Fruit fly (Drosophila melanogaster) whole organism, prepupa: Measurements from ENCODE around the gene CG46383.

Experiments used
- CG10631 ChIP-seq: fragments of 200-800 bp; sonication (Bioruptor generic); optimal IDR thresholded peaks from 2 replicates; lab custom pipeline; 2016; ENCODE audit warnings: missing biosample characterization, missing genetic modification characterization
- CG10669 ChIP-seq: fragments of 200-800 bp; sonication (Bioruptor generic); optimal IDR thresholded peaks from 3 replicates; lab custom pipeline; 2018; ENCODE audit warnings: missing biosample characterization, mild to moderate bottlenecking, missing genetic modification characterization, moderate library complexity
- CG11294 ChIP-seq: fragments of 200-800 bp; sonication (Bioruptor generic); IDR thresholded peaks from 2 replicates; pipeline ENCODE4 v1.3.6; 2022; ENCODE audit warnings: missing biosample characterization, missing genetic modification characterization
- CG11902 ChIP-seq: fragments of 200-800 bp; sonication (Bioruptor generic); optimal IDR thresholded peaks from 3 replicates; lab custom pipeline; 2016; ENCODE audit warnings: missing biosample characterization, missing genetic modification characterization
- CG16779 ChIP-seq: fragments of 200-800 bp; sonication (Bioruptor generic); optimal IDR thresholded peaks from 3 replicates; lab custom pipeline; 2017; ENCODE audit warnings: missing biosample characterization, mild to moderate bottlenecking, missing genetic modification characterization
- CG3032 ChIP-seq: fragments of 200-800 bp; optimal IDR thresholded peaks from 2 replicates; lab custom pipeline; 2019; ENCODE audit warnings: missing biosample characterization, mild to moderate bottlenecking, missing genetic modification characterization, moderate library complexity
- CG31627 ChIP-seq: fragments of 200-800 bp; sonication (Bioruptor generic); optimal IDR thresholded peaks from 3 replicates; lab custom pipeline; 2016; ENCODE audit warnings: missing biosample characterization, missing genetic modification characterization
- CG32006 ChIP-seq: fragments of 200-800 bp; sonication (Bioruptor generic); optimal IDR thresholded peaks from 3 replicates; lab custom pipeline; 2017; ENCODE audit warnings: missing biosample characterization, mild to moderate bottlenecking, missing genetic modification characterization
- CG34406 ChIP-seq: fragments of 200-800 bp; sonication (Bioruptor generic); optimal IDR thresholded peaks from 3 replicates; lab custom pipeline; 2016; ENCODE audit warnings: missing biosample characterization, missing genetic modification characterization
- CG3919 ChIP-seq: fragments of 200-800 bp; sonication (Bioruptor generic); optimal IDR thresholded peaks from 3 replicates; lab custom pipeline; 2016; ENCODE audit warnings: missing biosample characterization, missing genetic modification characterization
- CG4318 ChIP-seq: fragments of 200-800 bp; sonication (Bioruptor generic); optimal IDR thresholded peaks from 3 replicates; lab custom pipeline; 2017; ENCODE audit warnings: missing biosample characterization, mild to moderate bottlenecking, missing genetic modification characterization
- CG6163 ChIP-seq: fragments of 200-800 bp; sonication (Bioruptor generic); IDR thresholded peaks from 3 replicates; pipeline ENCODE4 v1.3.6; 2022; ENCODE audit warnings: missing biosample characterization, missing genetic modification characterization
- CG6276 ChIP-seq: fragments of 200-800 bp; sonication (Bioruptor generic); optimal IDR thresholded peaks from 2 replicates; lab custom pipeline; 2017; ENCODE audit warnings: missing biosample characterization, mild to moderate bottlenecking, missing genetic modification characterization
- CG6808 ChIP-seq: fragments of 200-800 bp; sonication (Bioruptor generic); optimal IDR thresholded peaks from 3 replicates; lab custom pipeline; 2017; ENCODE audit warnings: missing biosample characterization, missing genetic modification characterization, mild to moderate bottlenecking, moderate library complexity, missing genetic modification reagents
- CG6854 ChIP-seq: fragments of 200-800 bp; sonication (Bioruptor generic); optimal IDR thresholded peaks from 2 replicates; lab custom pipeline; 2017; ENCODE audit warnings: missing biosample characterization, mild to moderate bottlenecking, missing genetic modification characterization
- CG7368 ChIP-seq: fragments of 200-800 bp; sonication (Bioruptor generic); optimal IDR thresholded peaks from 3 replicates; lab custom pipeline; 2016; ENCODE audit warnings: missing biosample characterization, missing genetic modification characterization
- CG9139 ChIP-seq: fragments of 200-800 bp; sonication (Bioruptor generic); optimal IDR thresholded peaks from 3 replicates; lab custom pipeline; 2017; ENCODE audit warnings: missing biosample characterization, mild to moderate bottlenecking, missing genetic modification characterization
- Eip75B ChIP-seq: fragments of 200-800 bp; sonication (Bioruptor generic); optimal IDR thresholded peaks from 3 replicates; lab custom pipeline; 2016; ENCODE audit warnings: missing biosample characterization, missing genetic modification characterization
- Ets21C ChIP-seq: fragments of 200-800 bp; sonication (Bioruptor generic); optimal IDR thresholded peaks from 3 replicates; lab custom pipeline; 2016; ENCODE audit warnings: missing biosample characterization, missing genetic modification characterization
- Ets96B ChIP-seq: fragments of 200-800 bp; optimal IDR thresholded peaks from 2 replicates; lab custom pipeline; 2019; ENCODE audit warnings: missing biosample characterization, mild to moderate bottlenecking, missing genetic modification characterization, moderate library complexity
- Gug ChIP-seq: fragments of 200-800 bp; sonication (Bioruptor generic); IDR thresholded peaks from 2 replicates; pipeline ENCODE4 v1.3.6; 2022; ENCODE audit warnings: missing biosample characterization, missing genetic modification characterization
- Hr39 ChIP-seq: fragments of 200-800 bp; sonication (Bioruptor generic); optimal IDR thresholded peaks from 2 replicates; lab custom pipeline; 2016; ENCODE audit warnings: missing biosample characterization, missing genetic modification characterization
- Hr4 ChIP-seq: fragments of 200-800 bp; sonication (Bioruptor generic); optimal IDR thresholded peaks from 3 replicates; lab custom pipeline; 2016; ENCODE audit warnings: missing biosample characterization, missing genetic modification characterization
- Lpt ChIP-seq: fragments of 200-800 bp; sonication (Bioruptor generic); optimal IDR thresholded peaks from 3 replicates; lab custom pipeline; 2016; ENCODE audit warnings: missing biosample characterization, missing genetic modification characterization
- Met ChIP-seq: fragments of 200-800 bp; sonication (Bioruptor generic); optimal IDR thresholded peaks from 3 replicates; lab custom pipeline; 2016; ENCODE audit warnings: missing biosample characterization, missing genetic modification characterization
- OdsH ChIP-seq: fragments of 200-800 bp; sonication (Bioruptor generic); optimal IDR thresholded peaks from 3 replicates; lab custom pipeline; 2016; ENCODE audit warnings: missing biosample characterization, missing genetic modification characterization
- Sox102F ChIP-seq: fragments of 200-800 bp; sonication (Bioruptor generic); optimal IDR thresholded peaks from 2 replicates; lab custom pipeline; 2016; ENCODE audit warnings: missing biosample characterization, mild to moderate bottlenecking, missing genetic modification characterization
- Sox14 ChIP-seq: fragments of 200-800 bp; sonication (Bioruptor generic); optimal IDR thresholded peaks from 3 replicates; lab custom pipeline; 2016; ENCODE audit warnings: missing biosample characterization, missing genetic modification characterization
- Sox15 ChIP-seq: fragments of 200-800 bp; sonication (Bioruptor generic); optimal IDR thresholded peaks from 3 replicates; lab custom pipeline; 2016; ENCODE audit warnings: missing biosample characterization, missing genetic modification characterization
- achi ChIP-seq: fragments of 200-800 bp; sonication (Bioruptor generic); optimal IDR thresholded peaks from 3 replicates; lab custom pipeline; 2016; ENCODE audit warnings: missing biosample characterization, missing genetic modification characterization
- dac ChIP-seq: fragments of 200-800 bp; sonication (Bioruptor generic); optimal IDR thresholded peaks from 2 replicates; lab custom pipeline; 2017; ENCODE audit warnings: missing biosample characterization, mild to moderate bottlenecking, missing genetic modification characterization
- dsx ChIP-seq: fragments of 200-800 bp; optimal IDR thresholded peaks from 3 replicates; lab custom pipeline; 2019; ENCODE audit warnings: missing biosample characterization, mild to moderate bottlenecking, missing genetic modification characterization, moderate library complexity; ENCODE audit not compliant: poor library complexity, severe bottlenecking
- eg ChIP-seq: fragments of 200-800 bp; sonication (Bioruptor generic); IDR thresholded peaks from 3 replicates; pipeline ENCODE4 v1.3.6; 2022; ENCODE audit warnings: missing biosample characterization, missing genetic modification characterization
- esn ChIP-seq: fragments of 200-800 bp; sonication (Bioruptor generic); optimal IDR thresholded peaks from 2 replicates; lab custom pipeline; 2016; ENCODE audit warnings: missing biosample characterization, mild to moderate bottlenecking, missing genetic modification characterization, moderate library complexity
- fd85E ChIP-seq: fragments of 200-800 bp; sonication (Bioruptor generic); optimal IDR thresholded peaks from 3 replicates; lab custom pipeline; 2016; ENCODE audit warnings: missing biosample characterization, missing genetic modification characterization
- fkh ChIP-seq: fragments of 200-800 bp; sonication (Bioruptor generic); optimal IDR thresholded peaks from 3 replicates; lab custom pipeline; 2017; ENCODE audit warnings: missing biosample characterization, mild to moderate bottlenecking, missing genetic modification characterization, moderate library complexity
- pdm3 ChIP-seq: fragments of 200-800 bp; sonication (Bioruptor generic); optimal IDR thresholded peaks from 3 replicates; lab custom pipeline; 2016; ENCODE audit warnings: missing biosample characterization, missing genetic modification characterization
- salr ChIP-seq, 2 experiments: fragments of 200-800 bp; sonication (Bioruptor generic); optimal IDR thresholded peaks; 3 replicates each; lab custom pipeline; 2016 to 2018; ENCODE audit warnings: missing biosample characterization in 2 of 2, missing genetic modification characterization in 2 of 2, mild to moderate bottlenecking in 1 of 2
- svp ChIP-seq: fragments of 200-800 bp; sonication (Bioruptor generic); peaks from one replicate; lab custom pipeline; 2016; ENCODE audit warnings: missing biosample characterization, missing genetic modification characterization
- topi ChIP-seq: fragments of 200-800 bp; sonication (Bioruptor generic); optimal IDR thresholded peaks from 3 replicates; lab custom pipeline; 2016; ENCODE audit warnings: missing biosample characterization, missing genetic modification characterization
- vri ChIP-seq: fragments of 200-800 bp; sonication (Bioruptor generic); optimal IDR thresholded peaks from 3 replicates; lab custom pipeline; 2016; ENCODE audit warnings: missing biosample characterization, mild to moderate bottlenecking, missing genetic modification characterization

Gene CG46383

dm6 chr3R:15927172-15927571 is 23.6 kb downstream of the CG46383 start (continued):
- TF ChIP-seq Met, result no peak
- no peak for TF ChIP-seq CG34406 (GFP tag; lab: Kevin White, UChicago)
- TF ChIP-seq CG4318 (GFP tag; lab: Kevin White, UChicago), result no peak
- peak; percentile 76 for TF ChIP-seq eg (GFP tag; lab: Robert Waterston, UW)
- peak; percentile 51 for TF ChIP-seq pdm3 (GFP tag; lab: Kevin White, UChicago)
- TF ChIP-seq OdsH, result peak; percentile 51
- TF ChIP-seq CG6854 (GFP tag; lab: Kevin White, UChicago), result no peak
- TF ChIP-seq svp (GFP tag; lab: Kevin White, UChicago), result no peak
- no peak for TF ChIP-seq Eip75B (GFP tag; lab: Kevin White, UChicago)
- no peak for TF ChIP-seq achi (GFP tag; lab: Kevin White, UChicago)
- peak; percentile 85 for TF ChIP-seq CG6276 (GFP tag; lab: Kevin White, UChicago)
- TF ChIP-seq Ets21C (GFP tag; lab: Kevin White, UChicago), result no peak
- peak in 1 of 2 experiments; percentile 61 for TF ChIP-seq salr (GFP tag; optimal IDR thresholded peaks at IDR 0.05; lab: Kevin White, UChicago)
- no peak for TF ChIP-seq Sox15
- peak; percentile 88 for TF ChIP-seq CG32006 (GFP tag; lab: Kevin White, UChicago)
- TF ChIP-seq Ets96B (tag; lab: Kevin White, UChicago), result no peak
- TF ChIP-seq Hr4, result peak; percentile 84
- TF ChIP-seq CG6808, result no peak
- TF ChIP-seq Sox14 (GFP tag; lab: Kevin White, UChicago), result no peak
- TF ChIP-seq CG10631 (GFP tag; lab: Kevin White, UChicago), result no peak
- peak; percentile 51 for TF ChIP-seq Lpt (GFP tag; lab: Kevin White, UChicago)
- TF ChIP-seq dac, result peak; percentile 64
- no peak for TF ChIP-seq fd85E (GFP tag; lab: Kevin White, UChicago)
- TF ChIP-seq CG9139 (GFP tag; lab: Kevin White, UChicago), result no peak
- no peak for TF ChIP-seq CG10669 (GFP tag; lab: Kevin White, UChicago)
- TF ChIP-seq CG6163 (GFP tag; lab: Robert Waterston, UW), result peak; percentile 58; the same call in 1 of the 3 replicates
- TF ChIP-seq CG31627 (GFP tag; lab: Kevin White, UChicago), result no peak
- TF ChIP-seq CG11294 (GFP tag; lab: Robert Waterston, UW), result peak; percentile 39; the same call in 1 of the 2 replicates
- no peak for TF ChIP-seq CG16779 (tag; lab: Kevin White, UChicago)
- TF ChIP-seq fkh, result no peak
- TF ChIP-seq CG7368 (GFP tag; lab: Kevin White, UChicago), result no peak
- TF ChIP-seq dsx, result no peak
- TF ChIP-seq CG11902 (GFP tag; lab: Kevin White, UChicago), result no peak
- no peak for TF ChIP-seq CG3032 (tag; lab: Kevin White, UChicago)
- TF ChIP-seq topi, result no peak
- TF ChIP-seq vri (GFP tag; lab: Kevin White, UChicago), result no peak

dm6 chr3R:15925939-15926338 is 24.8 kb downstream of the CG46383 start:
- no peak for TF ChIP-seq Sox14 (GFP tag; lab: Kevin White, UChicago)
- no peak for TF ChIP-seq Lpt (GFP tag; lab: Kevin White, UChicago)
- peak; percentile 44 for TF ChIP-seq fkh

- TF ChIP-seq Hr39 (GFP tag; lab: Kevin White, UChicago) (no peak), CG16779 (tag; lab: Kevin White, UChicago) (no peak), CG34406 (GFP tag; lab: Kevin White, UChicago) (no peak), vri (GFP tag; lab: Kevin White, UChicago) (no peak), CG10669 (GFP tag; lab: Kevin White, UChicago) (no peak), Met (no peak), CG3919 (GFP tag; lab: Kevin White, UChicago) (no peak), fkh (no peak), esn (GFP tag; lab: Kevin White, UChicago) (no peak), svp (GFP tag; lab: Kevin White, UChicago) (no peak), Sox15 (no peak), Lpt (GFP tag; lab: Kevin White, UChicago) (no peak), Gug (no peak), CG9139 (GFP tag; lab: Kevin White, UChicago) (no peak), salr (GFP tag; optimal IDR thresholded peaks at IDR 0.05; lab: Kevin White, UChicago) (no peak), fd85E (GFP tag; lab: Kevin White, UChicago) (no peak), Sox102F (GFP tag; lab: Kevin White, UChicago) (no peak)
These were observed 25.4 kb downstream of the CG46383 start, which contains the start of gene CG34276 for dm6 chr3R:15925329-15925728. CG34276 (plus strand) TSS chr3R:15925629.
